Worm (Caenorhabditis elegans): ENCODE measurements around the gene K06B9.6.

The K06B9.6 gene

DNA sequence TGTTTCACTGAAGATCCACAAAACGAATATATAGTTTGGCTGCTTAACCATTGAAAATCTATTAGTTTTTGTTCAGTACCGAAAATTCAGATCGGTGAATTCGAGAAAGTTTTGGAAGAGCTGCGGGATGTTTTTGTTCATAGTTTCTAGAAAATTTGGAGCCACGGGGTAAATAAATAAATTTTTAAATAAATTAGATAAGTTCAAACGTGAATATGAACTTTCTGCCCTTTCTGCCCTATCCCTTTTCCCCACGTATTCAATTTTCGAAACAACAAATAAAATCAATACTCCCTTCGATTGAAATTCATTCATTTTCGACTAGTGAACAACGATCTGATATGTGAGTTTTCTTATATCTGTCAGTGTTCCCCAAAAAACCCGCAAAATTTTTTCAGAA is 34.5 kb downstream of the K06B9.6 start, which contains the start of gene scrm-5:
Gene scrm-5 (plus strand): TSS at position 301 of the 400 bp plus-strand sequence.
- TF ChIP-seq pqm-1 (tag; optimal IDR thresholded peaks at IDR 0.05) = no peak
- no peak for TF ChIP-seq unc-130 (tag; optimal IDR thresholded peaks at IDR 0.05)
- TF ChIP-seq pag-3 (tag; optimal IDR thresholded peaks at IDR 0.05; ENCODE audit: borderline replicate concordance, insufficient read depth) = no peak
- no peak for TF ChIP-seq sup-37 (GFP tag; optimal IDR thresholded peaks at IDR 0.05)
- no peak for TF ChIP-seq xbp-1 (tag; optimal IDR thresholded peaks at IDR 0.05)
- no peak for TF ChIP-seq fkh-4 (tag; optimal IDR thresholded peaks at IDR 0.05; ENCODE audit: borderline replicate concordance)
- no peak for TF ChIP-seq aly-2 (tag; optimal IDR thresholded peaks at IDR 0.05)
- no peak for TF ChIP-seq nhr-77 (tag; optimal IDR thresholded peaks at IDR 0.05)
- TF ChIP-seq unc-86 (tag; optimal IDR thresholded peaks at IDR 0.05) = no peak
- no peak for TF ChIP-seq ceh-8 (GFP tag; optimal IDR thresholded peaks at IDR 0.05)
- TF ChIP-seq lin-14 (GFP tag; optimal IDR thresholded peaks at IDR 0.05) = no peak
- no peak for TF ChIP-seq dpl-1 (GFP tag; optimal IDR thresholded peaks at IDR 0.05)
- no peak for TF ChIP-seq nhr-11 (tag; optimal IDR thresholded peaks at IDR 0.05)
- no peak for TF ChIP-seq nhr-20 (tag; optimal IDR thresholded peaks at IDR 0.05)
- TF ChIP-seq ceh-88 (GFP tag; IDR thresholded peaks at IDR 0.05) = no peak
- no peak for TF ChIP-seq swsn-7 (tag; optimal IDR thresholded peaks at IDR 0.05)
- no peak for TF ChIP-seq fkh-10 (GFP tag; optimal IDR thresholded peaks at IDR 0.05)
- TF ChIP-seq tbx-2 (tag; optimal IDR thresholded peaks at IDR 0.05) = no peak
- no peak for TF ChIP-seq irx-1 (tag; optimal IDR thresholded peaks at IDR 0.05)
- TF ChIP-seq fkh-8 (tag; optimal IDR thresholded peaks at IDR 0.05) = no peak

DNA sequence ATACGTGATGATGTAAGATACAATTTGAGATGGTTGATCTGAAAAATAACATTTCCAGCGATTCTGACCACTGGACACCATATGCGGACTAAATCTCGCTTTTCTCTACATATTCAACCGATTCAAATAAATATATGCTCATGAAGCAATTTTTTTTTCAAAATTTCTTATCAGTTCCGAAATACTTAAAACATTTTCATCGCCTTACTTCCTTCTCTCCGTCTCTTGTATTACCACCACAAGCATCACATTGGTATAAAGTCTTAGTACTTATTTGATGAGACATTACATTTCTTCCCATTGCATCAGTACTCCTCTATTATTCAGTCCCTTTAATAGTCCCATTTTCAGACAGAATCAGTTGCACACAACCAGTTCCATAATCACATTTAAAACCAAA is 42.0 kb downstream of the K06B9.6 start, which contains the start of gene K08D10.14:
Gene K08D10.14 (plus strand): TSS at position 301 of the 400 bp plus-strand sequence.
- peak; percentile 19 for TF ChIP-seq elt-2 (tag; optimal IDR thresholded peaks at IDR 0.05)
- TF ChIP-seq unc-130 (tag; optimal IDR thresholded peaks at IDR 0.05) = no peak

- TF ChIP-seq elt-2 (tag; optimal IDR thresholded peaks at IDR 0.05) (peak; percentile 79), alr-1 (tag; optimal IDR thresholded peaks at IDR 0.05; ENCODE audit: borderline replicate concordance) (no peak)
These were observed 44.5 kb downstream of the K06B9.6 start, which contains the start of the genes K08D10.10 and R07C12.1 for ce11 chrIV:4152143-4152542. Gene K08D10.10 (plus strand): TSS chrIV:4152235. Gene R07C12.1 (plus strand): TSS chrIV:4152456.

- TF ChIP-seq ceh-8 (GFP tag; optimal IDR thresholded peaks at IDR 0.05) (no peak), elt-2 (tag; optimal IDR thresholded peaks at IDR 0.05) (peak; percentile 58), efl-1 (optimal IDR thresholded peaks at IDR 0.05) (no peak), efl-1 (GFP tag; optimal IDR thresholded peaks at IDR 0.05 in 1 of 2) (peak in 1 of 2 experiments; percentile 57), fkh-8 (tag; optimal IDR thresholded peaks at IDR 0.05) (no peak), egl-27 (tag; optimal IDR thresholded peaks at IDR 0.05) (no peak), rnt-1 (tag; optimal IDR thresholded peaks at IDR 0.05) (no peak)
These were observed 46.5 kb downstream of the K06B9.6 start for ce11 chrIV:4150138-4150537.

DNA sequence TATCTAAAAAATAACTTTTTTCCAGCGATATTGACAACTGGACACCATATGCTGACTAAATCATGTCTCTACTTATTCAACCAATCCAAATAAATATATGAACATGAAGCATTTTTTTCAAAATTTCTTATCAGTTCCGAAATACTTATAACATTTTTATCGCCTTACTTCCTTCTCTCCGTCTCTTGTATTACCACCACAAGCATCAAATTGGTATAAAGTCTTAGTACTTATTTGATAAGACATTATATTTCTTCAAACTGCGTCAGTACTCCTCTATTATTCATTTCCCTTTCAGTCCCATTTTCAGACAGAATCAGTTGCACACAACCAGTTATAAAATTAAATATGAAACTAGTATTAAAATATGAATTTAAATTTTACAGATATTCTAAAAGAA is 48.7 kb downstream of the K06B9.6 start:
- no peak for TF ChIP-seq efl-1 (optimal IDR thresholded peaks at IDR 0.05)
- TF ChIP-seq efl-1 (GFP tag; optimal IDR thresholded peaks at IDR 0.05 in 1 of 2) = peak in 1 of 2 experiments; percentile 38
- no peak for TF ChIP-seq fos-1 (tag; optimal IDR thresholded peaks at IDR 0.05)
- no peak for TF ChIP-seq sup-37 (GFP tag; optimal IDR thresholded peaks at IDR 0.05)
- peak; percentile 92 for TF ChIP-seq elt-2 (tag; optimal IDR thresholded peaks at IDR 0.05)
- peak; percentile 1 for TF ChIP-seq nhr-90 (tag; optimal IDR thresholded peaks at IDR 0.05; ENCODE audit: poor library complexity)
- peak; percentile 34 for TF ChIP-seq jun-1 (tag; optimal IDR thresholded peaks at IDR 0.05)

Data from whole organism, L1 larva.